Worm (Caenorhabditis elegans): ENCODE measurements around the gene K09C8.9.

K09C8.9 gene

DNA sequence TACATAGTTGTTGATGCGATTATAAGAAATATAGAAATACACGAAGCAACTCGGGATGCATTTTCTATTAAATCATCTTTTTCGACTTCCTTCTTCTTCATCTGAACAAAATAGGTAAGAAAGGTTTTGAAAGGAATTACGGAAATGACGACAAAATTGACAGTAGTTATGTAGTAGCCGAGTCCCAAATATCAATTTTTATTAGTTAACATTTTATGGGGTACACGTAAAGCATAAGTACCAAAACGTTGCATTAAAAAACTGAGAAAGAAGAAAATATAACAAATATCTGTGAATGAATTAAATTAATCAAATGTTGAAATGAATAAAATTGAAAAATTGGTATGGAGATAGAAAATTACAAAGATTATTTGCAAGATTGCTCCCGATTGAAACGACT is 34.2 kb upstream of the K09C8.9 start, which contains the start of gene col-177:
Gene col-177, minus strand, starts transcription at position 101 of the 400 bp plus-strand sequence.
- TF ChIP-seq dpl-1 (GFP tag; optimal IDR thresholded peaks at IDR 0.05) (no peak), efl-1 (optimal IDR thresholded peaks at IDR 0.05) (no peak), efl-1 (GFP tag; optimal IDR thresholded peaks at IDR 0.05 in 1 of 2) (peak in 1 of 2 experiments; percentile 49)

DNA sequence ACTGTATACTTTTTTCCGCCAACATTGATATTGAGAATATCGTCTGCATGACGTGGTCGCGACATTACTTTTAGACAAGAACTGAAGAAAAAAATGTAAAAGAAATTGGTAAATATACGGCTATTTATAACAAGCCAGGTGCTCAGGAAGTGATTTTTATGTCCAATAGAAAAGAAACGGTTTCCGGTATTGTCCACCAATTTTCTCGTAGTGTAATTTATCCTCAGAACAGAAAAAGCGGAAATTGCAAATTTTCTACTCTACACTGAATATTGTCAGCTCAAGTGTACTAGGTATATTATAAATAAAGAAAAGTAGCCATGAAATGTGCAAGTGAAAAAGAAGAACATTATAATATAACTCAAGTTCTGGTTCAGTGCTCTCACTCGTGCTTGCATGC is 31.6 kb upstream of the K09C8.9 start, which contains the start of gene F59F3.6:
Gene F59F3.6, minus strand, starts transcription at position 101 of the 400 bp plus-strand sequence.
- TF ChIP-seq efl-1 (optimal IDR thresholded peaks at IDR 0.05) (no peak), efl-1 (GFP tag; optimal IDR thresholded peaks at IDR 0.05 in 1 of 2) (peak in 1 of 2 experiments; percentile 56), lin-14 (GFP tag; optimal IDR thresholded peaks at IDR 0.05) (peak; percentile 27), tbx-2 (tag; optimal IDR thresholded peaks at IDR 0.05) (peak; percentile 20), C16A3.4 (tag; optimal IDR thresholded peaks at IDR 0.05) (no peak)

DNA sequence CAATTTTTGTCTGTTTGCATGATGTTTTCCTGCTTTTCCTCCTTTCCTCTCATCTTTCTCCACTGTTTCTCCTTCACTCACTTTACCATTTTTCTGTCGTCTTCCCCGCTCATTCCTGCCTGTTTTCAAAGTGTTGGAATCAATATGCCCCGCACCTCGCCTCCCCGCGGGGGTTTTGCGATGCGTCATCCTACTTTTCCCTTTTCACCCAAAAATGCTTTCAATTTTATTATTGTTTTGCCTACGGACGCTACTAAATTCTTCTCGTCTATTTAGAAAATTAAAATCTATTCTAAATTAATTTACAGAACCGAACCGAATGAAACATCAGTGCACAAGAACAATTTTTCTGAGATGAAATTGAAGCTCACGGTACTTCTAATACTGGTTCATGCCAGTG is 24.6 kb upstream of the K09C8.9 start, which contains the start of gene ver-3:
Gene ver-3, plus strand, starts transcription at position 301 of the 400 bp plus-strand sequence.
- TF ChIP-seq blmp-1 (tag; optimal IDR thresholded peaks at IDR 0.05) (peak; percentile 37), lir-3 (tag; optimal IDR thresholded peaks at IDR 0.05; ENCODE audit: poor library complexity) (no peak), ceh-8 (GFP tag; optimal IDR thresholded peaks at IDR 0.05) (no peak), aly-2 (tag; optimal IDR thresholded peaks at IDR 0.05) (no peak), C16A3.4 (tag; optimal IDR thresholded peaks at IDR 0.05) (no peak), lsy-2 (tag; optimal IDR thresholded peaks at IDR 0.05) (no peak)

- TF ChIP-seq unc-62 (GFP tag; optimal IDR thresholded peaks at IDR 0.05) (no peak), nhr-20 (tag; optimal IDR thresholded peaks at IDR 0.05) (no peak), C04F5.9 (tag; optimal IDR thresholded peaks at IDR 0.05) (no peak)
Measured at ce11 chrX:10991352-10992172, 24.0 kb upstream of the K09C8.9 start.

- no peak for TF ChIP-seq fkh-8 (tag; optimal IDR thresholded peaks at IDR 0.05)
- no peak for TF ChIP-seq nhr-76 (tag; optimal IDR thresholded peaks at IDR 0.05)
Measured at ce11 chrX:10990855-10991176, 23.2 kb upstream of the K09C8.9 start.

DNA sequence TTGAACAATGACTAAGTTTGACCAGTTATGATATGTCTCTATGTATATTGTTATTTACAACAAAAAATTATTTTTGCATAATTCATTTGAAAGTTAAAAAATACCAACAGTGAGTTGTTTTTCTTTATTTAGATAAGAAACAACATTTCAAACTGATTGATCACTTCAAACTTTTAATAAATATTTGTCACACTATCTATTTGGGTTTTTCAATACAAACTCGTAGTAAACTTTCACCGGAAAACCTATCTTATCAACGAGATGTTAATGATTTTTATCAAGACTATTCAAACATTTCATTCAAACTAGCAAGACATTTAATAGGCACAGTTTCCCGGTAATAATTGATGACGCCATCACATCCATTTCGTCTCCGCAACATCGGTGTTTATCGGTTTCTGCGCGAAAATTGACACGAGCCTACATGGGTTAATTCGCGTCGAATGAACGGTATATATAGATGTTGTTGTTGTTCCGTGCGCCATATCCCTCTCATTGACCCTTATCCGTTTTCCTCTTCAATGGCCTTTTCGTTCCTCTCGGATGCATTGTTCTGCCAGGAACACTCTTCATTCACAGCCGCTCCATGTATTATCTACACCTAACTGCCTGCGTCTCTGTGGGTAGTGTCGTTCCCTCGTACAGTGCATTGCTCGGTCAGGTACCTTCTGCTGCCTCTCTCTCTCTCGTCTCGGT is 22.7 kb upstream of the K09C8.9 start:
- no peak for TF ChIP-seq C34B4.2 (tag; optimal IDR thresholded peaks at IDR 0.05)
- no peak for TF ChIP-seq ceh-8 (GFP tag; optimal IDR thresholded peaks at IDR 0.05)
- no peak for TF ChIP-seq pag-3 (tag; optimal IDR thresholded peaks at IDR 0.05; ENCODE audit: borderline replicate concordance, insufficient read depth)
- no peak for TF ChIP-seq nhr-28 (tag; optimal IDR thresholded peaks at IDR 0.05)
- no peak for TF ChIP-seq blmp-1 (tag; optimal IDR thresholded peaks at IDR 0.05)
- TF ChIP-seq ztf-4 (tag; optimal IDR thresholded peaks at IDR 0.05), result no peak
- no peak for TF ChIP-seq nhr-77 (tag; optimal IDR thresholded peaks at IDR 0.05)
- no peak for TF ChIP-seq sup-37 (GFP tag; optimal IDR thresholded peaks at IDR 0.05)
- TF ChIP-seq lsy-2 (tag; optimal IDR thresholded peaks at IDR 0.05), result no peak
- TF ChIP-seq nhr-90 (tag; optimal IDR thresholded peaks at IDR 0.05; ENCODE audit: poor library complexity), result no peak
- TF ChIP-seq elt-2 (tag; optimal IDR thresholded peaks at IDR 0.05), result peak; percentile 57
- TF ChIP-seq mep-1 (tag; optimal IDR thresholded peaks at IDR 0.05), result peak; percentile 32
- TF ChIP-seq nhr-12 (tag; optimal IDR thresholded peaks at IDR 0.05), result no peak
- no peak for TF ChIP-seq ceh-82 (tag; optimal IDR thresholded peaks at IDR 0.05)
- no peak for TF ChIP-seq mef-2 (tag; optimal IDR thresholded peaks at IDR 0.05)
- TF ChIP-seq lin-14 (GFP tag; optimal IDR thresholded peaks at IDR 0.05), result no peak
- peak; percentile 17 for TF ChIP-seq tlp-1 (tag; optimal IDR thresholded peaks at IDR 0.05)
- TF ChIP-seq ceh-63 (GFP tag; optimal IDR thresholded peaks at IDR 0.05), result no peak
- no peak for TF ChIP-seq ceh-90 (tag; optimal IDR thresholded peaks at IDR 0.05)
- no peak for TF ChIP-seq lir-3 (tag; optimal IDR thresholded peaks at IDR 0.05; ENCODE audit: poor library complexity)

All from whole organism, L1 larva.